Fruit fly (Drosophila melanogaster) Kc167 (cell line): ENCODE results near the gene CG46439.
"Not testable (repeated sequence)": the region's sequence is repeated elsewhere in the genome, so short reads cannot be mapped to it uniquely, and the experiment has no call there.

Experiments
- Myc ChIP-seq: fragments of >200 bp; optimal IDR thresholded peaks from 2 replicates; lab custom pipeline; 2017; ENCODE audit warnings: missing external identifiers
- Sin3A ChIP-seq: fragments of >200 bp; optimal IDR thresholded peaks from 2 replicates; lab custom pipeline; 2018; ENCODE audit warnings: missing external identifiers
- h ChIP-seq: fragments of >200 bp; optimal IDR thresholded peaks from 3 replicates; lab custom pipeline; 2018; ENCODE audit warnings: missing external identifiers
- insv ChIP-seq: fragments of >200 bp; optimal IDR thresholded peaks from 3 replicates; lab custom pipeline; 2018; ENCODE audit warnings: missing external identifiers
- psq ChIP-seq: fragments of >200 bp; optimal IDR thresholded peaks from 2 replicates; lab custom pipeline; 2017; ENCODE audit warnings: missing external identifiers
- ttk ChIP-seq: sonication (Bioruptor generic); optimal IDR thresholded peaks from 2 replicates; lab custom pipeline; 2017; ENCODE audit warnings: missing external identifiers

CG46439 gene

DNA sequence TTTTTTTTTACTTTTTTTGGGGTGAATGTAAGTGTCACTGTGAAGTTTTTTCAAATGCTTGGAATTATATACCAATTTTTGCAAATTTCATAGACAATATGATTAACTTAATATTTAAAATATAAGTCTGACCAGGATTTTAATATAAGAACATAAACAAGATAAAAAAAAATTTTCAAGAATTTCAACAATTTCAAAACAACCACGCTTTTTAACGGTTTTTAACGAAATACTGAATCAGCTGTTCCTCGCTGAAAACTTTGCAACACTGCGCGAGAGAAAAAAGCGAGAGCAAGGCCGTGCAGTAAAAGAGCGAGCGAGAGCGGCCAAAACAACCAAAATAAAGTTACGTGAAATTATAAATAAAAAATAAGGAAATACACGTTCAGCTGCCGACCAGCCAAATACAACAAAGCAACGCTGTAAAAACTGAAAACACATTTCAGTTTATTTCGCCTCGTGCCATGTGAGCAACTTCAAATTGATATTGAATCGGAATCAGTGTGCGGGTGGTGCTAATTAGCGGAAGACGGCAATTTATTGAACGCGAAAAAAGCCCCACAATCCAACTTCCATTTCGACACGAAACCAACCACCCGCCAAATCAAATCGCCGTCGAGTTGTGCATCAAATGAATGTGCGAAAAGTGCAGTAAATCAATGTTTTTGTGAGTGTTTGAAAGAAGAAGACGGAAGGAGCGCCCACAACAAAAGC lies at the start of gene CG46439, which contains the start of the genes Iyd and CG33947:
TSS of gene CG46439 (minus strand) at position 51 of the 714 bp plus-strand sequence.
TSS of gene Iyd (minus strand) at position 51 of the 714 bp plus-strand sequence.
TSS of gene CG33947 (plus strand) at position 302 of the 714 bp plus-strand sequence.
- TF ChIP-seq ttk (lab: Kevin White, UChicago), result no peak
- no peak for TF ChIP-seq h (lab: Kevin White, UChicago)

- TF ChIP-seq insv (lab: Kevin White, UChicago) (no peak), Myc (lab: Kevin White, UChicago) (no peak), ttk (lab: Kevin White, UChicago) (no peak), h (lab: Kevin White, UChicago) (no peak), Sin3A (lab: Kevin White, UChicago) (no peak), psq (lab: Kevin White, UChicago) (no peak)
Observed at dm6 chr3L:11145065-11145464, 49.0 kb upstream of the CG46439 start.

- TF ChIP-seq psq (lab: Kevin White, UChicago) (no peak), ttk (lab: Kevin White, UChicago) (no peak), h (lab: Kevin White, UChicago) (no peak), Sin3A (lab: Kevin White, UChicago) (no peak), insv (lab: Kevin White, UChicago) (no peak), Myc (lab: Kevin White, UChicago) (no peak)
Observed at dm6 chr3L:11138862-11139261, 42.8 kb upstream of the CG46439 start.

DNA sequence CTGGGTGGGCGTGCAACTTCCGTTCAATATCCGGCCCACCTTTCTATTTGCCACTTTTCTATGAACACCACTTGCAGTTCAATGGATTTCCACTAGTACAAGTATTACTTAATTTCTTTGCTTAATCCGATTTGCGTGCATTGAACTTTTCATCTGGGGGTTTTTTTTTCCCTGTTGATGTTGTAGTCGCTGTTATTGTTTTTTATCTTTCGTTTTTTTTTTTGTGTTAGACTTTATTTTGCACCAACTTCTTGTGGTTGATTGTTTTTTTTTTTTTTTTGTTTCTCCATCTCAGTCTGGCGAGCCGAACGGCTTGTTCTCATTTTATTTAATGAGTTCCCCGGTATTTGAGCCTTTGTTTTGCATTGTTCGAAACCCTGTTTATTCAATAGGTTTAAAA lies 40.3 kb upstream of the CG46439 start:
- TF ChIP-seq Myc (lab: Kevin White, UChicago) (no peak), psq (lab: Kevin White, UChicago) (no peak), Sin3A (lab: Kevin White, UChicago) (no peak), h (lab: Kevin White, UChicago) (no peak), insv (lab: Kevin White, UChicago) (no peak), ttk (lab: Kevin White, UChicago) (no peak)

- no peak for TF ChIP-seq insv (lab: Kevin White, UChicago)
- TF ChIP-seq Sin3A (lab: Kevin White, UChicago), result no peak
- no peak for TF ChIP-seq Myc (lab: Kevin White, UChicago)
- no peak for TF ChIP-seq ttk (lab: Kevin White, UChicago)
- TF ChIP-seq h (lab: Kevin White, UChicago), result no peak
Observed at dm6 chr3L:11135846-11136245, 39.8 kb upstream of the CG46439 start, which contains the start of gene IRSp53. Gene IRSp53, plus strand, starts transcription at chr3L:11136049.

DNA sequence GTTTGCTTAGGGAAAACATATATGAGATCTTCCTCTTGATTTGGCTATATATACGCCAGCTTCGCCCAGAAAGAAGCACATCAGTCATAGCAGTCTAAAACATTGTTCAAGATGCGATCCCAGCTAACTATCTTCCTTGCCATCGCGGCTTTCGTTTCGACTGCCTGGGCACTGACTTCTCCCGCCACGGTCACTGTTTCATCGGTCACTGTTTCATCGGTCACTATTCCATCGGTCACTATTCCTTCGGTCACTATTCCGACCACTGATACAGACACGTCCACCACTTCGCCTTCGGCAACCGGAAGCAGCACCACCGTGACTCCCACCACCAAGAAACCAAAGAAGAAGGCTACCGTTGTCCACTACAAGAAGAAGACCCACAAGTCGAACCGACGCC lies 38.8 kb upstream of the CG46439 start, which contains the start of gene CG14143:
TSS of gene CG14143 (plus strand) at position 102 of the 400 bp plus-strand sequence.
- not testable (repeated sequence) for TF ChIP-seq h, insv, Myc (lab: Kevin White, UChicago)

DNA sequence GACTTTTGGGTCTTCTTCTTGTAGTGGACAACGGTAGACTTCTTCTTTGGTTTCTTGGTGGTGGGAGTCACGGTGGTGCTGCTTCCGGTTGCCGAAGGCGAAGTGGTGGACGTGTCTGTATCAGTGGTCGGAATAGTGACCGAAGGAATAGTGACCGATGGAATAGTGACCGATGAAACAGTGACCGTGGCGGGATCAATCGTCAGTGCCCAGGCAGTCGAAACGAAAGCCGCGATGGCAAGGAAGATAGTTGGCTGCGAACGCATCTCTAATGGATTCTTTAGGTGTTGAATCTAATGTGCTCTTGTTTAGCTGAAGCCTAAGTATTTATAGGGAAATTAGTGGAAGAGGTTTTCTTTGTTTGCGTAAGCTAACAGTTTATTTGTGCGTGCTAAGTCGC lies 36.0 kb upstream of the CG46439 start, which contains the start of gene CG32074:
TSS of gene CG32074 (minus strand) at position 268 of the 400 bp plus-strand sequence.
- not testable (repeated sequence) for TF ChIP-seq Myc, ttk, Sin3A (lab: Kevin White, UChicago)

DNA sequence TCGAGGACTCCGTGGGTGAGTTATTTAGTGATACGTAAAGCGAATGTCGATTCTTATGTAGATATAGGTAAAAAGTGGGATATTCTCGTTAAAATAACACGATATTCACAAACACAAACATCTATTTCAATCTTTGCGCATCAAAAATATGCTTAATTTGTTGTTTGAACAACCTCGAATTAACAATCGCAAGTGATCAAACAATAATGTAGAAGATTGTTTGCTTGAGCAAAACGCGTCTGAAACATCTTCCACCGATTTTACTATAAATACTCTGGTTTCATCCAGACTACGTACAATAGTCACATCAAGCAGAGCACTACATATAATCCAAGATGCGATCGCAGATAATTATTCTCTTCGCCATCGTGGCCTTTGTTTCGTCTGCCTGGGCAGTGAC lies 34.5 kb upstream of the CG46439 start, which contains the start of gene nol:
TSS of gene nol (plus strand) at position 301 of the 400 bp plus-strand sequence.
- TF ChIP-seq psq (lab: Kevin White, UChicago) (no peak), Myc (lab: Kevin White, UChicago) (no peak), Sin3A (lab: Kevin White, UChicago) (no peak), h (lab: Kevin White, UChicago) (no peak), insv (lab: Kevin White, UChicago) (no peak), ttk (lab: Kevin White, UChicago) (no peak)

DNA sequence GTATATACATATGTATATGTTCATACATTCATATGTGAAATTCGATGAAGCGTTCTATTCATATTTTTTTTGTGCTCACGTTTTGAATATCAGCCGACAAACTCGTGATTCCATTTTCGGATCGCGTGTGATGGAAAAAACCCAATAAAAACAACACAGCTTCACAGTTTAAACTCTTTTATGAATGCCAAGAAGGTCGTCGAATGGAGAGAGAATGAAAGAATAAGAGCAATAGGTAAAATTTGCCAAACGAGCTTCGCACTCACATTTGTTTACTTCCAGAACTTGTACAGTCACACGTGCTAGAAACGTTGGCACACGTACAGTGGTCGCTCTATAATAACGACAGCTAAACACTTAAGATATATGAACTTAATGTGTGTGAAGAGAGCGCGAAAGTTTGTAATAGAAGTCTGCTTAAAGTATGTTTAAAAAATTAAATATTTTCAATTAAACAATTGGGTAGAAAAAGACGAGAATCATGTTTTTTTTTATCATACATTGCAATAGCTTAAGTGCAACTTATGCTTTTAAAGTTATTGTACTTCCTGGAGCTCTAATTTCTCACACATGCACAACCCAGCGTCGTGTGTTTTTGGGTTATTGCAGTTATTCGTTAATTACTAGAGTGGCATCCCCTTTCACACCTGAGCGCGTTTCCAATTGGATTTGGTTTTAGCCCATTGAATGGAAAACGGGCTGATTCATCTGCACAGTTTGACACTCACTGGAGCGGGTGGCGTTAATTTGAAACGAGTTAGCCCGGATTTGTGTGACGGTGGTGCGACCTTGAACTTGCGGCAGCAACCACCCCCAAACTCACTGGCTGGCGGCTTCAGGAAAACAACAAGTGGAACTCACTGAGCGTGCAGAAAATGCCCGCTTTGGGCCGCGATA lies 29.8 kb upstream of the CG46439 start:
- TF ChIP-seq Myc (lab: Kevin White, UChicago) (no peak), ttk (lab: Kevin White, UChicago) (no peak), insv (lab: Kevin White, UChicago) (no peak), Sin3A (lab: Kevin White, UChicago) (no peak), h (lab: Kevin White, UChicago) (no peak), psq (lab: Kevin White, UChicago) (no peak)

- no peak for TF ChIP-seq Myc (lab: Kevin White, UChicago)
Observed at dm6 chr3L:11124841-11125240, 28.8 kb upstream of the CG46439 start.

dm6 chr3L:11124439-11124838 lies 28.4 kb upstream of the CG46439 start:
- no peak for TF ChIP-seq h (lab: Kevin White, UChicago)
- TF ChIP-seq Sin3A (lab: Kevin White, UChicago), result no peak
- no peak for TF ChIP-seq Myc (lab: Kevin White, UChicago)
- TF ChIP-seq ttk (lab: Kevin White, UChicago), result no peak
- no peak for TF ChIP-seq psq (lab: Kevin White, UChicago)
- no peak for TF ChIP-seq insv (lab: Kevin White, UChicago)
